Worm (Caenorhabditis elegans): Measurements from ENCODE around the gene aak-1.
A peak's percentile ranks its signal among the peaks of the same experiment; 100 is the strongest.

The aak-1 gene

ce11 chrIII:8761040-8761654, at the start of gene aak-1:
Gene aak-1, minus strand, starts transcription at chrIII:8761090.
- TF ChIP-seq nhr-129 (tag; optimal IDR thresholded peaks at IDR 0.05): peak; percentile 5
- no peak for TF ChIP-seq zag-1 (tag; optimal IDR thresholded peaks at IDR 0.05)

ce11 chrIII:8809245-8809971, 48.5 kb upstream of the aak-1 start, which contains the start of gene prx-19:
Gene prx-19, minus strand, starts transcription at chrIII:8809295.
- TF ChIP-seq ama-1 (optimal IDR thresholded peaks at IDR 0.05) (peak; percentile 7), crh-2 (tag; optimal IDR thresholded peaks at IDR 0.05) (peak; percentile 30), nhr-23 (tag; optimal IDR thresholded peaks at IDR 0.05) (no peak), nhr-21 (tag; optimal IDR thresholded peaks at IDR 0.05) (no peak), egl-27 (tag; optimal IDR thresholded peaks at IDR 0.05) (no peak), F13H6.1 (tag; optimal IDR thresholded peaks at IDR 0.05) (peak; percentile 43), dmd-4 (tag; optimal IDR thresholded peaks at IDR 0.05) (no peak), lsy-2 (tag; optimal IDR thresholded peaks at IDR 0.05) (peak in 1 of 2 experiments; percentile 66), nhr-25 (tag; optimal IDR thresholded peaks at IDR 0.05) (peak; percentile 1), fos-1 (tag; optimal IDR thresholded peaks at IDR 0.05) (no peak), unc-55 (GFP tag; optimal IDR thresholded peaks at IDR 0.05) (peak; percentile 79), nhr-129 (tag; optimal IDR thresholded peaks at IDR 0.05) (peak; percentile 73), nhr-11 (tag; optimal IDR thresholded peaks at IDR 0.05) (no peak), mbf-1 (tag; optimal IDR thresholded peaks at IDR 0.05) (no peak), nhr-77 (tag; optimal IDR thresholded peaks at IDR 0.05) (no peak), ceh-82 (tag; optimal IDR thresholded peaks at IDR 0.05) (no peak), lin-13 (GFP tag; optimal IDR thresholded peaks at IDR 0.05) (peak; percentile 15), ceh-16 (tag; optimal IDR thresholded peaks at IDR 0.05) (no peak), ztf-11 (tag; optimal IDR thresholded peaks at IDR 0.05) (no peak), gmeb-1 (tag; optimal IDR thresholded peaks at IDR 0.05) (peak; percentile 92), C34F6.9 (tag; optimal IDR thresholded peaks at IDR 0.05) (peak; percentile 62), sma-9 (GFP tag; optimal IDR thresholded peaks at IDR 0.05) (peak; percentile 39), sma-9 (tag; optimal IDR thresholded peaks at IDR 0.05) (no peak), sma-3 (GFP tag; optimal IDR thresholded peaks at IDR 0.05) (peak; percentile 19)

ce11 chrIII:8807246-8807645, 46.4 kb upstream of the aak-1 start, which contains the start of gene F54F2.7:
Gene F54F2.7, minus strand, starts transcription at chrIII:8807346.
- TF ChIP-seq mbf-1 (tag; optimal IDR thresholded peaks at IDR 0.05): no peak
- TF ChIP-seq nhr-129 (tag; optimal IDR thresholded peaks at IDR 0.05): no peak
- TF ChIP-seq mdl-1 (tag; optimal IDR thresholded peaks at IDR 0.05): no peak
- no peak for TF ChIP-seq skn-1 (tag; optimal IDR thresholded peaks at IDR 0.05)
- no peak for TF ChIP-seq crh-2 (tag; optimal IDR thresholded peaks at IDR 0.05)
- TF ChIP-seq zag-1 (tag; optimal IDR thresholded peaks at IDR 0.05): no peak
- TF ChIP-seq ztf-1 (GFP tag; conservative IDR thresholded peaks at IDR 0.05): no peak
- TF ChIP-seq snpc-4 (tag; optimal IDR thresholded peaks at IDR 0.05): no peak

- TF ChIP-seq nhr-25 (tag; optimal IDR thresholded peaks at IDR 0.05): no peak
- TF ChIP-seq mbf-1 (tag; optimal IDR thresholded peaks at IDR 0.05): no peak
- no peak for TF ChIP-seq nhr-237 (tag; optimal IDR thresholded peaks at IDR 0.05)
- no peak for TF ChIP-seq elt-3 (tag; optimal IDR thresholded peaks at IDR 0.05)
- TF ChIP-seq ceh-16 (tag; optimal IDR thresholded peaks at IDR 0.05): no peak
- no peak for TF ChIP-seq unc-62 (GFP tag; optimal IDR thresholded peaks at IDR 0.05)
- TF ChIP-seq nhr-6 (tag; optimal IDR thresholded peaks at IDR 0.05): no peak
- no peak for TF ChIP-seq nhr-77 (tag; optimal IDR thresholded peaks at IDR 0.05)
- TF ChIP-seq dmd-4 (tag; optimal IDR thresholded peaks at IDR 0.05): no peak
- no peak for TF ChIP-seq snpc-4 (tag; optimal IDR thresholded peaks at IDR 0.05)
- TF ChIP-seq sma-3 (GFP tag; optimal IDR thresholded peaks at IDR 0.05): no peak
- no peak for TF ChIP-seq ztf-11 (tag; optimal IDR thresholded peaks at IDR 0.05)
- TF ChIP-seq nhr-12 (tag; optimal IDR thresholded peaks at IDR 0.05): no peak
- no peak for TF ChIP-seq aly-2 (tag; optimal IDR thresholded peaks at IDR 0.05)
- no peak for TF ChIP-seq peb-1 (tag; optimal IDR thresholded peaks at IDR 0.05)
- TF ChIP-seq nhr-23 (tag; optimal IDR thresholded peaks at IDR 0.05): no peak
- no peak for TF ChIP-seq sem-4 (tag; optimal IDR thresholded peaks at IDR 0.05)
- TF ChIP-seq egl-27 (tag; optimal IDR thresholded peaks at IDR 0.05): no peak
- TF ChIP-seq sma-9 (GFP tag; optimal IDR thresholded peaks at IDR 0.05): no peak
- no peak for TF ChIP-seq sma-9 (tag; optimal IDR thresholded peaks at IDR 0.05)
- TF ChIP-seq nhr-129 (tag; optimal IDR thresholded peaks at IDR 0.05): no peak
Observed at ce11 chrIII:8805815-8806214, 44.9 kb upstream of the aak-1 start.

Data from whole organism, L2 larva.